Worm (Caenorhabditis elegans) whole organism, dauer: ENCODE results near the gene nhr-153.

Experiments used
- unc-62 ChIP-seq: sonication (generic microtip); optimal IDR thresholded peaks from 2 replicates; lab custom pipeline; 2017; ENCODE audit warnings: missing biosample characterization, missing genetic modification reagents, missing genetic modification characterization

Gene nhr-153

ce11 chrV:12103920-12104319 is at the start of gene nhr-153:
Gene nhr-153, plus strand, starts transcription at chrV:12104220.
- no peak for TF ChIP-seq unc-62 (GFP tag; lab: Kevin White, UChicago)

ce11 chrV:12059719-12060118 is 44.3 kb upstream of the nhr-153 start, which contains the start of gene R07B7.2:
Gene R07B7.2, minus strand, starts transcription at chrV:12059753.
- TF ChIP-seq unc-62 (GFP tag; lab: Kevin White, UChicago) = no peak

ce11 chrV:12063036-12063435 is 41.0 kb upstream of the nhr-153 start, which contains the start of gene clh-6:
Gene clh-6, minus strand, starts transcription at chrV:12063368.
- no peak for TF ChIP-seq unc-62 (GFP tag; lab: Kevin White, UChicago)

- TF ChIP-seq unc-62 (GFP tag; lab: Kevin White, UChicago) = no peak
Observed at ce11 chrV:12065369-12065768, 38.7 kb upstream of the nhr-153 start, which contains the start of gene pqn-53. Gene pqn-53, minus strand, starts transcription at chrV:12065391.

ce11 chrV:12065859-12066258 is 38.2 kb upstream of the nhr-153 start:
- no peak for TF ChIP-seq unc-62 (GFP tag; lab: Kevin White, UChicago)

ce11 chrV:12068437-12068836 is 35.6 kb upstream of the nhr-153 start, which contains the start of gene kmo-2:
Gene kmo-2, minus strand, starts transcription at chrV:12068537.
- TF ChIP-seq unc-62 (GFP tag; lab: Kevin White, UChicago) = no peak

ce11 chrV:12070419-12070818 is 33.6 kb upstream of the nhr-153 start, which contains the start of gene kmo-1:
Gene kmo-1, minus strand, starts transcription at chrV:12070519.
- TF ChIP-seq unc-62 (GFP tag; lab: Kevin White, UChicago) = no peak

ce11 chrV:12071483-12071882 is 32.5 kb upstream of the nhr-153 start:
- no peak for TF ChIP-seq unc-62 (GFP tag; lab: Kevin White, UChicago)

- TF ChIP-seq unc-62 (GFP tag; lab: Kevin White, UChicago) = no peak
Observed at ce11 chrV:12074886-12075285, 29.1 kb upstream of the nhr-153 start, which contains the start of gene R07B7.6. Gene R07B7.6, minus strand, starts transcription at chrV:12074986.

ce11 chrV:12075983-12076382 is 28.0 kb upstream of the nhr-153 start:
- TF ChIP-seq unc-62 (GFP tag; lab: Kevin White, UChicago) = no peak

- TF ChIP-seq unc-62 (GFP tag; lab: Kevin White, UChicago) = no peak
Observed at ce11 chrV:12080274-12080673, 23.7 kb upstream of the nhr-153 start, which contains the start of gene R07B7.9. Gene R07B7.9, minus strand, starts transcription at chrV:12080374.

ce11 chrV:12082932-12083331 is 21.1 kb upstream of the nhr-153 start, which contains the start of gene R07B7.10:
Gene R07B7.10, plus strand, starts transcription at chrV:12083216.
- no peak for TF ChIP-seq unc-62 (GFP tag; lab: Kevin White, UChicago)

- no peak for TF ChIP-seq unc-62 (GFP tag; lab: Kevin White, UChicago)
Observed at ce11 chrV:12084216-12084615, 19.8 kb upstream of the nhr-153 start, which contains the start of gene R07B7.8. Gene R07B7.8, minus strand, starts transcription at chrV:12084316.

- no peak for TF ChIP-seq unc-62 (GFP tag; lab: Kevin White, UChicago)
Observed at ce11 chrV:12085867-12086634, 18.0 kb upstream of the nhr-153 start.

ce11 chrV:12086934-12087333 is 17.1 kb upstream of the nhr-153 start, which contains the start of gene gana-1:
Gene gana-1, plus strand, starts transcription at chrV:12087234.
- TF ChIP-seq unc-62 (GFP tag; lab: Kevin White, UChicago) = no peak

ce11 chrV:12088773-12089172 is 15.2 kb upstream of the nhr-153 start, which contains the start of gene R07B7.12:
Gene R07B7.12, plus strand, starts transcription at chrV:12089073.
- no peak for TF ChIP-seq unc-62 (GFP tag; lab: Kevin White, UChicago)
